Worm (Caenorhabditis elegans) whole organism, L1 larva: Measurements from ENCODE around the gene Y45G5AM.3.

Experiments used
- alr-1 ChIP-seq: fragments of 200-800 bp; sonication (Bioruptor generic); optimal IDR thresholded peaks from 2 replicates; lab custom pipeline; 2018; ENCODE audit warnings: borderline replicate concordance, mild to moderate bottlenecking, missing genetic modification characterization, missing compliant biosample characterization
- dpl-1 ChIP-seq, 3 experiments: fragments of 150-350 bp in 2 of 3; sonication (generic microtip) in 1 of 3; optimal IDR thresholded peaks; 2 replicates each; lab custom pipeline; 2014 to 2017; ENCODE audit warnings: missing biosample characterization in 3 of 3, missing genetic modification characterization in 3 of 3, missing genetic modification reagents in 3 of 3
- egl-13 ChIP-seq: sonication (generic microtip); optimal IDR thresholded peaks from 2 replicates; lab custom pipeline; 2016; ENCODE audit warnings: missing genotype, missing genetic modification reagents, missing genetic modification characterization, missing compliant biosample characterization
- lin-13 ChIP-seq: fragments of 150-350 bp; optimal IDR thresholded peaks from 2 replicates; lab custom pipeline; 2014; ENCODE audit warnings: missing biosample characterization, missing genetic modification reagents, missing genetic modification characterization
- nhr-20 ChIP-seq: sonication (generic microtip); optimal IDR thresholded peaks from 2 replicates; lab custom pipeline; 2016; ENCODE audit warnings: mild to moderate bottlenecking, missing genetic modification characterization, missing compliant biosample characterization

DNA sequence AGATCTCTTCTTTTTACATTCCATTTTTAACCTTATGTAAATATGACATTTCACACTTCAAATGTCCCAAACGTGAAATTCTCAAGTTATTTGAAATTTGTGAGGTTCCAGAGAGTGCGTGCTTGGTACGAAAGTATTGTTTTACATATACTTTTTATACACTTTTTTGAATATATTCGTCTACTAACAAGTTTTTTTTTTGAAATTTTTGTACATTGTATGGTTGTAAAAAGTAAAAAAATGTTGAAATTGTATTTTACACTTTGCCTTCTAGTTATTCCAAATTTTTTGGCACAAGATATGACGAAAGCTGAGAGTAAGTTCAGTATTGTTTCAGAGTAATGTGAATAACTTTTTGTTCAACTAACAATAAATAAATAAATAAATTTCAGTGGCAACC, 29.6 kb upstream of the Y45G5AM.3 start, which contains the start of gene lgc-1:
- TF ChIP-seq dpl-1 (GFP tag; optimal IDR thresholded peaks at IDR 0.05; lab: Kevin White, UChicago): no peak
- no peak for TF ChIP-seq alr-1 (tag; lab: Kevin White, UChicago)
- TF ChIP-seq lin-13 (GFP tag; lab: Kevin White, UChicago): no peak
- TF ChIP-seq nhr-20 (tag; lab: Kevin White, UChicago): no peak
- TF ChIP-seq egl-13: no peak
